Fruit fly (Drosophila melanogaster): ENCODE measurements around the gene CG6885.

Gene CG6885

dm6 chr3L:18781653-18782629 lies 37.7 kb downstream of the CG6885 start (continued):
- peak in 1 of 2 experiments; percentile 93 for TF ChIP-seq Hr51 (GFP tag; optimal IDR thresholded peaks at IDR 0.05)
- TF ChIP-seq dm (GFP tag; optimal IDR thresholded peaks at IDR 0.05): no peak
- no peak for TF ChIP-seq wdn (GFP tag; IDR thresholded peaks at IDR 0.05)
- TF ChIP-seq cg (GFP tag; optimal IDR thresholded peaks at IDR 0.05): peak; percentile 82
- no peak for TF ChIP-seq twi (tag; optimal IDR thresholded peaks at IDR 0.05)
- peak; percentile 39 for TF ChIP-seq CG2712 (tag; optimal IDR thresholded peaks at IDR 0.05)
- no peak for TF ChIP-seq sc (optimal IDR thresholded peaks at IDR 0.05)
- no peak for TF ChIP-seq sc (GFP tag; optimal IDR thresholded peaks at IDR 0.05)
- TF ChIP-seq CG13123 (GFP tag; optimal IDR thresholded peaks at IDR 0.05): no peak
- peak; percentile 45 for TF ChIP-seq sisA (GFP tag; IDR thresholded peaks at IDR 0.05)
- TF ChIP-seq CG10543 (GFP tag; optimal IDR thresholded peaks at IDR 0.05): peak; percentile 15
- peak; percentile 58 for TF ChIP-seq CG1233 (GFP tag; optimal IDR thresholded peaks at IDR 0.05)
- TF ChIP-seq CG4707 (GFP tag; optimal IDR thresholded peaks at IDR 0.05): no peak
- peak; percentile 61; the same call in 1 of the 3 replicates for TF ChIP-seq jigr1 (GFP tag; IDR thresholded peaks at IDR 0.05)
- no peak for TF ChIP-seq CrebB (tag; optimal IDR thresholded peaks at IDR 0.05)
- peak; percentile 83 for TF ChIP-seq CG4360 (GFP tag; IDR thresholded peaks at IDR 0.05)
- no peak for TF ChIP-seq scrt (GFP tag; optimal IDR thresholded peaks at IDR 0.05)
- no peak for TF ChIP-seq CG3407 (GFP tag; optimal IDR thresholded peaks at IDR 0.05)
- TF ChIP-seq Dad (GFP tag; optimal IDR thresholded peaks at IDR 0.05): peak; percentile 6
- TF ChIP-seq lmd (GFP tag; IDR thresholded peaks at IDR 0.05): peak; percentile 57
- TF ChIP-seq unpg (GFP tag; optimal IDR thresholded peaks at IDR 0.05): peak; percentile 62
- TF ChIP-seq Deaf1 (tag; optimal IDR thresholded peaks at IDR 0.05): peak; percentile 47
- TF ChIP-seq CG4404 (GFP tag; IDR thresholded peaks at IDR 0.05): no peak
- TF ChIP-seq ase (GFP tag; IDR thresholded peaks at IDR 0.05): peak; percentile 41; the same call in 1 of the 3 replicates
- no peak for TF ChIP-seq luna (GFP tag; optimal IDR thresholded peaks at IDR 0.05)
- no peak for TF ChIP-seq aop (GFP tag; IDR thresholded peaks at IDR 0.05)
- peak; percentile 7 for TF ChIP-seq zen (tag; optimal IDR thresholded peaks at IDR 0.05)
- TF ChIP-seq dmrt99B (tag; optimal IDR thresholded peaks at IDR 0.05): peak; percentile 86
- TF ChIP-seq CG17361 (GFP tag; IDR thresholded peaks at IDR 0.05): peak; percentile 79
- TF ChIP-seq Dip3 (GFP tag; optimal IDR thresholded peaks at IDR 0.05): no peak
- peak; percentile 13 for TF ChIP-seq CG2120 (GFP tag; optimal IDR thresholded peaks at IDR 0.05)
- TF ChIP-seq gt (GFP tag; IDR thresholded peaks at IDR 0.05): no peak
- TF ChIP-seq phol (tag; optimal IDR thresholded peaks at IDR 0.05): peak; percentile 78
- TF ChIP-seq CG12299 (tag; optimal IDR thresholded peaks at IDR 0.05): no peak
- TF ChIP-seq CG14710 (tag; optimal IDR thresholded peaks at IDR 0.05): no peak
- peak; percentile 26 for TF ChIP-seq Hr3 (GFP tag; optimal IDR thresholded peaks at IDR 0.05)
- TF ChIP-seq CG11093 (GFP tag; IDR thresholded peaks at IDR 0.05): 0 out of 3 replicates have a peak, but pooled peaks have one; percentile 31
- TF ChIP-seq Hand (GFP tag; optimal IDR thresholded peaks at IDR 0.05): no peak
- TF ChIP-seq CG11723 (GFP tag; optimal IDR thresholded peaks at IDR 0.05): peak; percentile 14
- TF ChIP-seq ap (GFP tag; IDR thresholded peaks at IDR 0.05): peak; percentile 58
- no peak for TF ChIP-seq nerfin-2 (GFP tag; IDR thresholded peaks at IDR 0.05; ENCODE audit: partially characterized antibody)
- peak; percentile 9 for TF ChIP-seq gcm (GFP tag; optimal IDR thresholded peaks at IDR 0.05)
- peak; percentile 70 for TF ChIP-seq fd3F (GFP tag; optimal IDR thresholded peaks at IDR 0.05)
- TF ChIP-seq Six4 (GFP tag; optimal IDR thresholded peaks at IDR 0.05): peak; percentile 17
- peak; percentile 64 for TF ChIP-seq Abd-B (GFP tag; optimal IDR thresholded peaks at IDR 0.05)
- TF ChIP-seq CG2116 (GFP tag; optimal IDR thresholded peaks at IDR 0.05): peak; percentile 15
- TF ChIP-seq CG7357 (GFP tag; IDR thresholded peaks at IDR 0.05): 0 out of 3 replicates have a peak, but pooled peaks have one; percentile 18
- peak; percentile 32 for TF ChIP-seq Chrac-16 (GFP tag; optimal IDR thresholded peaks at IDR 0.05)

Data from whole organism, embryonic.